Worm (Caenorhabditis elegans): ENCODE data around the gene C12D12.3.

ce11 chrX:3495776-3496175 is 6.7 kb downstream of the C12D12.3 start, which contains the start of gene glt-1:
- TF ChIP-seq nhr-11 (tag; optimal IDR thresholded peaks at IDR 0.05) = no peak
- no peak for TF ChIP-seq K02D7.2 (tag; optimal IDR thresholded peaks at IDR 0.05)
- TF ChIP-seq F13H6.1 (tag; optimal IDR thresholded peaks at IDR 0.05) = no peak
